Worm (Caenorhabditis elegans) whole organism, mixed stage, embryonic: ENCODE measurements around the gene F35F10.13.

Experiments used
- M03D4.4 ChIP-seq: sonication (generic microtip); optimal IDR thresholded peaks from 2 replicates; lab custom pipeline; 2017; ENCODE audit warnings: mild to moderate bottlenecking, missing genetic modification characterization, missing compliant biosample characterization
- hlh-1 ChIP-seq: fragments of 150-350 bp; optimal IDR thresholded peaks from 2 replicates; lab custom pipeline; 2014; ENCODE audit warnings: missing biosample characterization, missing genetic modification reagents, missing genetic modification characterization
- lin-13 ChIP-seq: fragments of 150-350 bp; optimal IDR thresholded peaks from 2 replicates; lab custom pipeline; 2014; ENCODE audit warnings: missing biosample characterization, missing genetic modification characterization
- mab-5 ChIP-seq: fragments of 150-350 bp; optimal IDR thresholded peaks from 2 replicates; lab custom pipeline; 2014; ENCODE audit warnings: missing biosample characterization, missing genetic modification characterization
- nhr-12 ChIP-seq: fragments of 150-350 bp; optimal IDR thresholded peaks from 2 replicates; lab custom pipeline; 2014; ENCODE audit warnings: missing biosample characterization, missing genetic modification characterization
- nhr-237 ChIP-seq: fragments of 150-350 bp; optimal IDR thresholded peaks from 2 replicates; lab custom pipeline; 2014; ENCODE audit warnings: missing biosample characterization, missing genetic modification characterization
- nhr-28 ChIP-seq: fragments of 150-350 bp; optimal IDR thresholded peaks from 2 replicates; lab custom pipeline; 2014; ENCODE audit warnings: missing biosample characterization, missing genetic modification characterization
- nhr-76 ChIP-seq: sonication (generic microtip); optimal IDR thresholded peaks from 2 replicates; lab custom pipeline; 2017; ENCODE audit warnings: missing biosample characterization, missing genetic modification characterization
- sptf-1 ChIP-seq: sonication (generic microtip); optimal IDR thresholded peaks from 2 replicates; lab custom pipeline; 2017; ENCODE audit warnings: mild to moderate bottlenecking, missing genetic modification characterization, moderate library complexity, missing compliant biosample characterization
- unc-62 ChIP-seq: fragments of 150-350 bp; optimal IDR thresholded peaks from 2 replicates; lab custom pipeline; 2014; ENCODE audit warnings: missing biosample characterization, missing genetic modification reagents, missing genetic modification characterization
- ztf-11 ChIP-seq: fragments of 150-350 bp; optimal IDR thresholded peaks from 2 replicates; lab custom pipeline; 2014; ENCODE audit warnings: missing biosample characterization, missing genetic modification characterization

- no peak for TF ChIP-seq unc-62 (GFP tag; lab: Kevin White, UChicago)
- no peak for TF ChIP-seq M03D4.4 (tag; lab: Kevin White, UChicago)
- TF ChIP-seq nhr-28, result no peak
- TF ChIP-seq ztf-11 (tag; lab: Kevin White, UChicago), result no peak
- no peak for TF ChIP-seq sptf-1 (tag; lab: Kevin White, UChicago)
- no peak for TF ChIP-seq nhr-237 (tag; lab: Kevin White, UChicago)
- TF ChIP-seq lin-13, result no peak
- no peak for TF ChIP-seq mab-5 (tag; lab: Kevin White, UChicago)
- no peak for TF ChIP-seq nhr-12 (tag; lab: Kevin White, UChicago)
- no peak for TF ChIP-seq nhr-76 (tag; lab: Kevin White, UChicago)
- no peak for TF ChIP-seq hlh-1 (tag; lab: Kevin White, UChicago)
These were observed 39.7 kb downstream of the F35F10.13 start for ce11 chrV:3279138-3279537.
